Worm (Caenorhabditis elegans) whole organism, L3 larva: ENCODE measurements around the gene Y39H10A.1.

Source experiments
- R02D3.7 ChIP-seq: fragments of 150-350 bp; optimal IDR thresholded peaks from 2 replicates; lab custom pipeline; 2014; ENCODE audit warnings: missing biosample characterization, missing genetic modification characterization
- aly-2 ChIP-seq: fragments of 150-350 bp; optimal IDR thresholded peaks from 2 replicates; lab custom pipeline; 2014; ENCODE audit warnings: missing biosample characterization, missing genetic modification characterization
- ceh-16 ChIP-seq: sonication (generic microtip); optimal IDR thresholded peaks from 2 replicates; lab custom pipeline; 2017; ENCODE audit warnings: missing biosample characterization, missing genetic modification characterization
- ceh-28 ChIP-seq: fragments of 150-350 bp; optimal IDR thresholded peaks from 2 replicates; lab custom pipeline; 2014; ENCODE audit warnings: missing biosample characterization, missing genetic modification reagents, missing genetic modification characterization
- egl-27 ChIP-seq: sonication (generic microtip); optimal IDR thresholded peaks from 4 replicates; lab custom pipeline; 2017; ENCODE audit warnings: missing biosample characterization, missing genetic modification reagents, missing genetic modification characterization
- egl-5 ChIP-seq: fragments of 150-350 bp; optimal IDR thresholded peaks from 2 replicates; lab custom pipeline; 2017; ENCODE audit warnings: missing biosample characterization, missing genetic modification reagents, missing genetic modification characterization, inconsistent platforms
- elt-1 ChIP-seq: fragments of 150-350 bp; optimal IDR thresholded peaks from 2 replicates; lab custom pipeline; 2014; ENCODE audit warnings: missing biosample characterization, missing genetic modification characterization
- elt-2 ChIP-seq: sonication (generic microtip); optimal IDR thresholded peaks from 2 replicates; lab custom pipeline; 2016; ENCODE audit warnings: missing genetic modification reagents, mild to moderate bottlenecking, missing genetic modification characterization, missing compliant biosample characterization
- eor-1 ChIP-seq, 2 experiments: fragments of 150-350 bp; optimal IDR thresholded peaks; 2 replicates each; lab custom pipeline; 2014 to 2018; ENCODE audit warnings: missing biosample characterization in 2 of 2, missing genetic modification characterization in 2 of 2
- fkh-10 ChIP-seq: sonication (generic microtip); optimal IDR thresholded peaks from 2 replicates; lab custom pipeline; 2017; ENCODE audit warnings: missing biosample characterization, missing genetic modification reagents, missing genetic modification characterization
- hmg-11 ChIP-seq: sonication (generic microtip); optimal IDR thresholded peaks from 2 replicates; lab custom pipeline; 2016; ENCODE audit warnings: missing genetic modification characterization, missing compliant biosample characterization
- jun-1 ChIP-seq: fragments of 150-350 bp; optimal IDR thresholded peaks from 2 replicates; lab custom pipeline; 2014; ENCODE audit warnings: missing biosample characterization, missing genetic modification reagents, missing genetic modification characterization
- lin-15B ChIP-seq: fragments of 150-350 bp; optimal IDR thresholded peaks from 2 replicates; lab custom pipeline; 2014; ENCODE audit warnings: missing biosample characterization, missing genetic modification characterization
- lin-39 ChIP-seq: fragments of 150-350 bp; optimal IDR thresholded peaks from 2 replicates; lab custom pipeline; 2018; ENCODE audit warnings: missing biosample characterization, missing genetic modification reagents, missing genetic modification characterization
- lsy-12 ChIP-seq: sonication (generic microtip); optimal IDR thresholded peaks from 2 replicates; lab custom pipeline; 2016; ENCODE audit warnings: mild to moderate bottlenecking, missing genetic modification characterization, missing compliant biosample characterization
- mdl-1 ChIP-seq: fragments of 150-350 bp; optimal IDR thresholded peaks from 2 replicates; lab custom pipeline; 2014; ENCODE audit warnings: missing biosample characterization, missing genetic modification characterization
- mml-1 ChIP-seq: fragments of 150-350 bp; sonication (generic microtip); optimal IDR thresholded peaks from 3 replicates; lab custom pipeline; 2014; ENCODE audit warnings: missing biosample characterization, missing genetic modification characterization
- nfya-1 ChIP-seq: sonication (generic microtip); optimal IDR thresholded peaks from 2 replicates; lab custom pipeline; 2017; ENCODE audit warnings: missing genetic modification characterization, mild to moderate bottlenecking, missing compliant biosample characterization, antibody characterized with exemption, moderate library complexity; ENCODE audit not compliant: insufficient read depth
- nhr-12 ChIP-seq: fragments of 150-350 bp; optimal IDR thresholded peaks from 2 replicates; lab custom pipeline; 2014; ENCODE audit warnings: missing biosample characterization, missing genetic modification characterization
- nhr-23 ChIP-seq: fragments of 150-350 bp; optimal IDR thresholded peaks from 2 replicates; lab custom pipeline; 2014; ENCODE audit warnings: missing biosample characterization, missing genetic modification reagents, missing genetic modification characterization
- nhr-43 ChIP-seq: sonication (generic microtip); optimal IDR thresholded peaks from 2 replicates; lab custom pipeline; 2016; ENCODE audit warnings: mild to moderate bottlenecking, missing genetic modification characterization, missing compliant biosample characterization; ENCODE audit not compliant: poor library complexity, severe bottlenecking
- nhr-67 ChIP-seq: fragments of 150-350 bp; optimal IDR thresholded peaks from 2 replicates; lab custom pipeline; 2014; ENCODE audit warnings: missing biosample characterization, missing genetic modification characterization
- nhr-76 ChIP-seq: fragments of 150-350 bp; sonication (generic microtip); optimal IDR thresholded peaks from 5 replicates; lab custom pipeline; 2014; ENCODE audit warnings: missing biosample characterization, missing genetic modification characterization
- nhr-77 ChIP-seq: fragments of 150-350 bp; optimal IDR thresholded peaks from 2 replicates; lab custom pipeline; 2014; ENCODE audit warnings: missing biosample characterization, missing genetic modification characterization
- pqm-1 ChIP-seq: fragments of 150-350 bp; optimal IDR thresholded peaks from 2 replicates; lab custom pipeline; 2017; ENCODE audit warnings: missing biosample characterization, missing genetic modification characterization, inconsistent platforms
- sea-2 ChIP-seq: fragments of 150-350 bp; sonication (generic microtip); optimal IDR thresholded peaks from 4 replicates; lab custom pipeline; 2014; ENCODE audit warnings: missing biosample characterization, missing genetic modification reagents, missing genetic modification characterization
- snpc-4 ChIP-seq: fragments of 150-350 bp; optimal IDR thresholded peaks from 2 replicates; lab custom pipeline; 2014; ENCODE audit warnings: missing biosample characterization, missing genetic modification characterization
- tbx-2 ChIP-seq: sonication (generic microtip); optimal IDR thresholded peaks from 2 replicates; lab custom pipeline; 2016; ENCODE audit warnings: mild to moderate bottlenecking, missing genetic modification characterization, missing compliant biosample characterization
- unc-39 ChIP-seq: sonication (generic microtip); optimal IDR thresholded peaks from 4 replicates; lab custom pipeline; 2017; ENCODE audit warnings: missing biosample characterization, missing genetic modification characterization
- unc-62 ChIP-seq: fragments of 150-350 bp; sonication (generic microtip); optimal IDR thresholded peaks from 4 replicates; lab custom pipeline; 2014; ENCODE audit warnings: missing biosample characterization, missing genetic modification reagents, missing genetic modification characterization
- zag-1 ChIP-seq: fragments of 150-350 bp; optimal IDR thresholded peaks from 2 replicates; lab custom pipeline; 2014; ENCODE audit warnings: missing biosample characterization, missing genetic modification characterization
- ztf-11 ChIP-seq: fragments of 150-350 bp; optimal IDR thresholded peaks from 2 replicates; lab custom pipeline; 2014; ENCODE audit warnings: missing biosample characterization, missing genetic modification characterization

Gene Y39H10A.1

DNA sequence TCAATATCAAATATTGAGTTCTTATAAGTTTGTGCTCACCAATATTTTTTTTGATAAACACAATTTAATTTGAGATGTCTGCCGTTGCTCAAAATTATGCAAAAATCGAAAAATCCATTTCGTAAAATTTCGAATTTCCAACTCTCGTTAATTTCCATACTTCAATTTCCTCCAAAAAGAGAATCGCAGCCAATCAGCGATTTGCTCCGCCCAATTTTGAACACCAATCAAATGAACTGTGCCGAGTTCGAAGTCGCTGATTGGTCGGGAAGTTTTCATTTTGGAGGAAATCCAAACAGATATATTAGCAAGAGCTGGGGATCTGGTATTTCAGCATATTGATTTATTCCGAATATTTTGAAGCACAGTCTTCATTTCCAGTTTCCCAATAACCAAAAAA lies 40.8 kb downstream of the Y39H10A.1 start:
- TF ChIP-seq nhr-77 (no peak), elt-1 (tag; lab: Kevin White, UChicago) (no peak), nhr-12 (tag; lab: Kevin White, UChicago) (no peak), ceh-28 (tag; lab: Kevin White, UChicago) (no peak), nfya-1 (tag; lab: Kevin White, UChicago) (peak; percentile 52), egl-5 (tag; lab: Kevin White, UChicago) (no peak)

DNA sequence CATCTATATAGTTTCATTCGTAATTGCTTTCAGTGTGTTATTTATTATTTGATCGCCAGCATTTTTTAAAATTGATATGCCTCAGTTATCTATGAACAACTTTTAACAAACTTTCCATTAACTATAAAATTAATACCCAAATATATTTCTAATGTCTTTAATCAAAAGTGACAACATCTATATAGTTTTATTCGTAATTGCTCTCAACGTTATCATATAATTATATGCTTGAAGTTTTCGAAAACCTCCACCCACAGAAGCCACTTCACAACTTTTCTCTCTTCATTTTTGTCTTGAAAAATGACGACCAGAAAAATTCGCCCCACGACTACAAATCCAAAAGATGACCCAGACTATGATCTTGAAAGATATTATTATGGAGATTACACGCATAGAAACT lies 41.3 kb downstream of the Y39H10A.1 start, which contains the start of gene srw-6:
srw-6 (plus strand) TSS at position 301 of the 400 bp plus-strand sequence.
- TF ChIP-seq zag-1 (tag; lab: Kevin White, UChicago) (no peak), fkh-10 (no peak), pqm-1 (tag; lab: Kevin White, UChicago) (no peak), ceh-28 (tag; lab: Kevin White, UChicago) (no peak), jun-1 (tag; lab: Kevin White, UChicago) (no peak), nfya-1 (tag; lab: Kevin White, UChicago) (no peak), unc-39 (no peak), nhr-67 (tag; lab: Kevin White, UChicago) (no peak), snpc-4 (tag; lab: Kevin White, UChicago) (no peak), ztf-11 (tag; lab: Kevin White, UChicago) (no peak), nhr-43 (tag; lab: Kevin White, UChicago) (no peak), nhr-76 (tag; lab: Kevin White, UChicago) (no peak), mml-1 (tag; lab: Kevin White, UChicago) (no peak), eor-1 (tag; optimal IDR thresholded peaks at IDR 0.05; lab: Kevin White, UChicago) (no peak), unc-62 (GFP tag; lab: Kevin White, UChicago) (no peak)

DNA sequence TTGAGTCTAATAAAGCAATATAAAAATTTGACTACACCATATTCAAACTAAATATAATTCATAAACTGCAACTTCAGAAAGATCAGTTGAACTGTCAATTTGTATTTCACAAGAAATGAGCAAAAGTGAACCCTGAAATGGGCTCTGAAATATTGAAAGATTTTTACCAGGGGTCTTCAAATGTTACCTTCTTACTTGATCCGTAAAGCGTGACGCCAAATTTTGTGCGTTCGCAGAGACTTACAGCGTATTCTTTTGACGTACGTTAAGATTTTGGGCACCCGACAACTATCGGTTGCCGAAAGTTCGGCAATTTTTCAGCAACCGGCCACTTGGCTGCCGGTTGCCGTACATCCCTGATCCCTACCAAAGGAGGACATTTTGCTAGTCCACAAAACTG lies 43.0 kb downstream of the Y39H10A.1 start:
- no peak for TF ChIP-seq sea-2 (GFP tag; lab: Kevin White, UChicago)

DNA sequence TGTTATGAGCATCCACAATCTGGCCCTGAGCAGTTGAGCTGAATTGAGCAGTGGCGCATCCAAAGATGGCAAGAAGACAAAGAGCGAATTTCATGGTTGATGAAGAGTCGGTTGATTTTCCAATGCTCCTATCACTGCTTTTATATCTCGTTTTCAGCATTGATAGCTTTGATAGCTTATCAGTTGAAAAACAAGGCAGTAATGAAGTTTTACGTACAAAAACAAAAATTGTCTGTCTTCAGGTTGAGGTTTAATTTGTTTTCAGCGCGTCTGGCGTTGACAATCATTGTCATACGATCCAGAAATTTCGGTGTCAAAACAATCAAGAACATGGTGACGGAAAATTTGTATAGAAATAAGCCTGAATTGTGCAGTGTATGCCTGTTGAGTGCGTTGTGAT lies 44.5 kb downstream of the Y39H10A.1 start, which contains the start of gene scl-13:
scl-13 (minus strand) TSS at position 101 of the 400 bp plus-strand sequence.
- TF ChIP-seq zag-1 (tag; lab: Kevin White, UChicago) (no peak), pqm-1 (tag; lab: Kevin White, UChicago) (no peak), eor-1 (tag; optimal IDR thresholded peaks at IDR 0.05; lab: Kevin White, UChicago) (no peak), nhr-23 (tag; lab: Kevin White, UChicago) (no peak), ceh-16 (tag; lab: Kevin White, UChicago) (no peak), mml-1 (tag; lab: Kevin White, UChicago) (no peak), mdl-1 (tag; lab: Kevin White, UChicago) (no peak), lin-15B (tag; lab: Kevin White, UChicago) (no peak), unc-39 (no peak), tbx-2 (no peak), aly-2 (tag; lab: Kevin White, UChicago) (no peak), hmg-11 (tag; lab: Kevin White, UChicago) (no peak), R02D3.7 (tag; lab: Kevin White, UChicago) (no peak), lin-39 (no peak), elt-1 (tag; lab: Kevin White, UChicago) (no peak), unc-62 (GFP tag; lab: Kevin White, UChicago) (no peak), sea-2 (GFP tag; lab: Kevin White, UChicago) (no peak), nhr-12 (tag; lab: Kevin White, UChicago) (no peak), jun-1 (tag; lab: Kevin White, UChicago) (no peak), nfya-1 (tag; lab: Kevin White, UChicago) (no peak)
- TF ChIP-seq, all 47 proteins: peak for 0

DNA sequence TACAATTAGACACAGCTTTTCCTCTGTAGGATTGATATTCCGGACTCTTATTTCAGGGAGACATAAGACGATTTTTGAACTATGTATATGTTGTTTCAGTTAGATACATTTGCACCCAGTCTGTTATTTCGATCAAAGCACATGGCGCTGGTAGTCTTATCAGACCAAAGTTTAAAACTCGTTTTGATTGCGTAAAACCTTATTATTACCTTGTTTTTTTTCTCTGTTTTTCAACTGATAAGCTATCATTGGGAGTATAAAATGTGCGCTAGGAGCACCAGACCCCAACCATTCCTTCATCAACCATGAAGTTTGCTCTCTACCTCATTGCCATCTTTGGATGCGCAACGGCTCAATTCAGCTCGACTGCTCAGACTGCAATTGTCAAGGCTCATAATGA lies 45.3 kb downstream of the Y39H10A.1 start, which contains the start of gene scl-12:
scl-12 (plus strand) TSS at position 301 of the 400 bp plus-strand sequence.
- TF ChIP-seq pqm-1 (tag; lab: Kevin White, UChicago) (peak; percentile 47), aly-2 (tag; lab: Kevin White, UChicago) (no peak), elt-2 (tag; lab: Kevin White, UChicago) (no peak)
- TF ChIP-seq, all 47 proteins: peak for 1

DNA sequence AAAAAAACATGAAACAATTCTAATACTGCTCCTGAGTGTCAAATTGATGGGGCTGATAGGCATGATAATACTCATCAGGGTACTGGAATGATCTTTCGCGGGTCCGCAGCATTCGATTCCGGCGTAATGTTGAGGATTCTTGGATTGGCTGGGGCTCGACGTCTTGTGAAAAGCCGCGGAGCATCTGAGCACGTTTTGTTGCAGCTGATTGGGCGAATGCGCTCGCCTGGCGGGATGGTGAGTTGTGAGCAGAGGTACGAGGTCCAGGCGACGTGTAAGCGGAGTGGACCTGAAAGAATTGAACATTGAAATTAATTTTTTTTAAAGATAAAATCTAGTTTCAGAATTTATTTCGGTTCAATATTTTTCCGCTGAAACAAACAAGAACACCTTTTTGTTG lies 47.0 kb downstream of the Y39H10A.1 start:
- TF ChIP-seq nhr-76 (tag; lab: Kevin White, UChicago): no peak
- no peak for TF ChIP-seq nhr-67 (tag; lab: Kevin White, UChicago)
- TF ChIP-seq lsy-12 (tag; lab: Kevin White, UChicago): no peak
- TF ChIP-seq elt-1 (tag; lab: Kevin White, UChicago): no peak
- TF ChIP-seq egl-27 (tag; lab: Kevin White, UChicago): no peak
- no peak for TF ChIP-seq lin-15B (tag; lab: Kevin White, UChicago)
- no peak for TF ChIP-seq mml-1 (tag; lab: Kevin White, UChicago)
- TF ChIP-seq hmg-11 (tag; lab: Kevin White, UChicago): no peak
- no peak for TF ChIP-seq R02D3.7 (tag; lab: Kevin White, UChicago)
